Worm (Caenorhabditis elegans) whole organism, young adult: ENCODE measurements around the gene bec-1.

Experiments
- B0336.3 ChIP-seq: fragments of 200-800 bp; sonication (Bioruptor generic); IDR thresholded peaks from 2 replicates; pipeline ENCODE4 v1.3.6; 2022; ENCODE audit warnings: missing genetic modification characterization, missing compliant biosample characterization
- C06A6.2 ChIP-seq: fragments of 200-800 bp; sonication (Bioruptor generic); conservative IDR thresholded peaks from 2 replicates; pipeline ENCODE4 v1.3.6; 2022; ENCODE audit warnings: missing genetic modification characterization, missing compliant biosample characterization
- C17E4.6 ChIP-seq: fragments of 200-800 bp; sonication (Bioruptor generic); IDR thresholded peaks from 2 replicates; pipeline ENCODE4 v1.3.6; 2022; ENCODE audit warnings: missing genetic modification reagents, missing genetic modification characterization, missing compliant biosample characterization
- D2030.7 ChIP-seq: fragments of 200-800 bp; sonication (Bioruptor generic); IDR thresholded peaks from 2 replicates; pipeline ENCODE4 v1.3.6; 2022; ENCODE audit warnings: missing genetic modification reagents, missing genetic modification characterization, missing compliant biosample characterization
- F22D6.2 ChIP-seq: sonication (generic microtip); optimal IDR thresholded peaks from 2 replicates; lab custom pipeline; 2016; ENCODE audit warnings: mild to moderate bottlenecking, missing genetic modification characterization, missing compliant biosample characterization
- F23B12.7 ChIP-seq: sonication (generic microtip); optimal IDR thresholded peaks from 2 replicates; lab custom pipeline; 2017; ENCODE audit warnings: missing genetic modification characterization, mild to moderate bottlenecking, missing compliant biosample characterization, antibody characterized with exemption, moderate library complexity; ENCODE audit not compliant: insufficient read depth
- F33H1.4 ChIP-seq: fragments of 200-800 bp; sonication (Bioruptor generic); IDR thresholded peaks from 2 replicates; pipeline ENCODE4 v1.3.6; 2022; ENCODE audit warnings: missing genetic modification reagents, missing genetic modification characterization, missing compliant biosample characterization
- F49E8.2 ChIP-seq: sonication (generic microtip); optimal IDR thresholded peaks from 3 replicates; lab custom pipeline; 2017; ENCODE audit warnings: missing genetic modification characterization, mild to moderate bottlenecking, missing compliant biosample characterization, antibody characterized with exemption, moderate library complexity; ENCODE audit not compliant: insufficient read depth
- Y53F4B.3 ChIP-seq: fragments of 200-800 bp; sonication (Bioruptor generic); IDR thresholded peaks from 2 replicates; pipeline ENCODE4 v1.3.6; 2022; ENCODE audit warnings: missing genetic modification reagents, missing genetic modification characterization, missing compliant biosample characterization
- Y95B8A.8 ChIP-seq: fragments of 200-800 bp; sonication (Bioruptor generic); IDR thresholded peaks from 2 replicates; pipeline ENCODE4 v1.3.6; 2022; ENCODE audit warnings: missing genetic modification reagents, missing genetic modification characterization, missing compliant biosample characterization
- attf-3 ChIP-seq: fragments of 200-800 bp; sonication (Bioruptor generic); conservative IDR thresholded peaks from 2 replicates; pipeline ENCODE4 v1.3.6; 2022; ENCODE audit warnings: missing genetic modification reagents, missing genetic modification characterization, missing compliant biosample characterization
- attf-6 ChIP-seq: fragments of 200-800 bp; sonication (Bioruptor generic); IDR thresholded peaks from 2 replicates; pipeline ENCODE4 v1.3.6; 2022; ENCODE audit warnings: missing genetic modification reagents, missing genetic modification characterization, missing compliant biosample characterization
- bed-2 ChIP-seq: fragments of 200-800 bp; sonication (Bioruptor generic); IDR thresholded peaks from 2 replicates; pipeline ENCODE4 v1.3.6; 2022; ENCODE audit warnings: missing genetic modification reagents, missing genetic modification characterization, missing compliant biosample characterization
- ceh-27 ChIP-seq: fragments of 200-800 bp; sonication (Bioruptor generic); optimal IDR thresholded peaks from 2 replicates; lab custom pipeline; 2018; ENCODE audit warnings: mild to moderate bottlenecking, missing genetic modification characterization, moderate library complexity, missing compliant biosample characterization
- ceh-58 ChIP-seq: fragments of 200-800 bp; sonication (Bioruptor generic); IDR thresholded peaks from 2 replicates; pipeline ENCODE4 v1.3.6; 2022; ENCODE audit warnings: missing genetic modification characterization, missing compliant biosample characterization
- ceh-91 ChIP-seq: fragments of 200-800 bp; sonication (Bioruptor generic); IDR thresholded peaks from 2 replicates; pipeline ENCODE4 v1.3.6; 2022; ENCODE audit warnings: missing genetic modification reagents, missing genetic modification characterization, missing compliant biosample characterization
- die-1 ChIP-seq: sonication (generic microtip); optimal IDR thresholded peaks from 2 replicates; lab custom pipeline; 2016; ENCODE audit warnings: missing genotype, mild to moderate bottlenecking, missing genetic modification characterization, missing compliant biosample characterization
- dox-1 ChIP-seq: fragments of 200-800 bp; sonication (Bioruptor generic); IDR thresholded peaks from 2 replicates; pipeline ENCODE4 v1.3.6; 2022; ENCODE audit warnings: missing genetic modification reagents, missing genetic modification characterization, missing compliant biosample characterization
- dpl-1 ChIP-seq: fragments of 150-350 bp; optimal IDR thresholded peaks from 2 replicates; lab custom pipeline; 2014; ENCODE audit warnings: missing biosample characterization, missing genetic modification reagents, missing genetic modification characterization
- efl-1 ChIP-seq: fragments of 150-350 bp; optimal IDR thresholded peaks from 2 replicates; lab custom pipeline; 2014; ENCODE audit warnings: missing biosample characterization, missing genetic modification reagents, missing genetic modification characterization
- hmg-1.2 ChIP-seq: fragments of 200-800 bp; sonication (Bioruptor generic); IDR thresholded peaks from 2 replicates; pipeline ENCODE4 v1.3.6; 2022; ENCODE audit warnings: missing genetic modification reagents, missing genetic modification characterization, missing compliant biosample characterization
- hmg-20 ChIP-seq: fragments of 200-800 bp; sonication (Bioruptor generic); IDR thresholded peaks from 2 replicates; pipeline ENCODE4 v1.3.6; 2022; ENCODE audit warnings: missing genetic modification reagents, missing genetic modification characterization, missing compliant biosample characterization
- hrde-1 ChIP-seq: sonication (generic microtip); optimal IDR thresholded peaks from 2 replicates; lab custom pipeline; 2016; ENCODE audit warnings: missing genetic modification characterization, mild to moderate bottlenecking, missing compliant biosample characterization, moderate library complexity, missing genotype, missing genetic modification reagents, borderline replicate concordance
- hsf-1 ChIP-seq: fragments of 200-800 bp; sonication (Bioruptor generic); IDR thresholded peaks from 2 replicates; pipeline ENCODE4 v1.3.6; 2022; ENCODE audit warnings: missing genetic modification reagents, missing genetic modification characterization, missing compliant biosample characterization
- let-526 ChIP-seq: fragments of 200-800 bp; sonication (Bioruptor generic); IDR thresholded peaks from 2 replicates; pipeline ENCODE4 v1.3.6; 2022; ENCODE audit warnings: missing genetic modification reagents, missing genetic modification characterization, missing compliant biosample characterization
- lin-35 ChIP-seq, 3 experiments: fragments of 150-350 bp in 2 of 3; sonication (generic microtip) in 1 of 3; optimal IDR thresholded peaks; 2 replicates each; lab custom pipeline; 2014 to 2018; ENCODE audit warnings: missing biosample characterization in 3 of 3, missing genetic modification characterization in 3 of 3, missing genetic modification reagents in 3 of 3
- lin-54 ChIP-seq: fragments of 200-800 bp; sonication (Bioruptor generic); optimal IDR thresholded peaks from 2 replicates; lab custom pipeline; 2018; ENCODE audit warnings: mild to moderate bottlenecking, missing genetic modification characterization, missing compliant biosample characterization
- lsl-1 ChIP-seq: fragments of 200-800 bp; sonication (Bioruptor generic); optimal IDR thresholded peaks from 2 replicates; lab custom pipeline; 2018; ENCODE audit warnings: mild to moderate bottlenecking, missing genetic modification characterization, moderate library complexity, missing compliant biosample characterization
- madf-6 ChIP-seq: fragments of 200-800 bp; sonication (Bioruptor generic); IDR thresholded peaks from 2 replicates; pipeline ENCODE4 v1.3.6; 2022; ENCODE audit warnings: missing genetic modification reagents, missing genetic modification characterization, missing compliant biosample characterization
- madf-8 ChIP-seq: fragments of 200-800 bp; sonication (Bioruptor generic); conservative IDR thresholded peaks from 2 replicates; pipeline ENCODE4 v1.3.6; 2022; ENCODE audit warnings: missing genetic modification reagents, missing genetic modification characterization, missing compliant biosample characterization
- nfya-2 ChIP-seq: fragments of 200-800 bp; sonication (Bioruptor generic); IDR thresholded peaks from 2 replicates; pipeline ENCODE4 v1.3.6; 2022; ENCODE audit warnings: missing genetic modification reagents, missing genetic modification characterization, missing compliant biosample characterization
- nfyb-1 ChIP-seq: fragments of 200-800 bp; sonication (Bioruptor generic); IDR thresholded peaks from 2 replicates; pipeline ENCODE4 v1.3.6; 2022; ENCODE audit warnings: missing genetic modification reagents, missing genetic modification characterization, missing compliant biosample characterization
- nhr-80 ChIP-seq: sonication (generic microtip); optimal IDR thresholded peaks from 2 replicates; lab custom pipeline; 2016; ENCODE audit warnings: missing genetic modification characterization, missing compliant biosample characterization
- pbrm-1 ChIP-seq: fragments of 200-800 bp; sonication (Bioruptor generic); IDR thresholded peaks from 2 replicates; pipeline ENCODE4 v1.3.6; 2022; ENCODE audit warnings: missing genetic modification reagents, missing genetic modification characterization, missing compliant biosample characterization
- rcor-1 ChIP-seq: fragments of 200-800 bp; sonication (Bioruptor generic); IDR thresholded peaks from 2 replicates; pipeline ENCODE4 v1.3.6; 2022; ENCODE audit warnings: missing genetic modification reagents, missing genetic modification characterization, missing compliant biosample characterization
- rec-8 ChIP-seq, 2 experiments: sonication (generic microtip); optimal IDR thresholded peaks; 2 replicates each; lab custom pipeline; 2016; ENCODE audit warnings: mild to moderate bottlenecking in 2 of 2, missing genetic modification characterization in 2 of 2, missing genetic modification reagents in 2 of 2, missing genotype in 2 of 2, missing biosample characterization in 1 of 2, missing compliant biosample characterization in 1 of 2, moderate library complexity in 1 of 2
- snpc-1.1 ChIP-seq: sonication (generic microtip); optimal IDR thresholded peaks from 2 replicates; lab custom pipeline; 2017; ENCODE audit warnings: missing genetic modification characterization, mild to moderate bottlenecking, missing compliant biosample characterization, antibody characterized with exemption, moderate library complexity, missing genotype, missing genetic modification reagents; ENCODE audit not compliant: insufficient read depth
- snpc-1.3 ChIP-seq: sonication (generic microtip); optimal IDR thresholded peaks from 2 replicates; lab custom pipeline; 2017; ENCODE audit warnings: missing genetic modification characterization, mild to moderate bottlenecking, missing compliant biosample characterization, antibody characterized with exemption, moderate library complexity, missing genotype, missing genetic modification reagents; ENCODE audit not compliant: insufficient read depth
- snpc-4 ChIP-seq, 5 experiments: fragments of 150-350 bp in 1 of 5; sonication (generic microtip) in 4 of 5; optimal IDR thresholded peaks; 2 replicates each; lab custom pipeline; 2014 to 2018; ENCODE audit warnings: missing genetic modification characterization in 5 of 5, missing biosample characterization in 3 of 5, antibody characterized with exemption in 2 of 5, mild to moderate bottlenecking in 2 of 5, missing compliant biosample characterization in 2 of 5, missing genotype in 2 of 5, moderate library complexity in 2 of 5, missing genetic modification reagents in 1 of 5
- somi-1 ChIP-seq: fragments of 200-800 bp; sonication (Bioruptor generic); optimal IDR thresholded peaks from 2 replicates; lab custom pipeline; 2018; ENCODE audit warnings: mild to moderate bottlenecking, missing genetic modification characterization, missing compliant biosample characterization
- tbp1 ChIP-seq: fragments of 200-800 bp; sonication (Bioruptor generic); optimal IDR thresholded peaks from 2 replicates; lab custom pipeline; 2018; ENCODE audit warnings: mild to moderate bottlenecking, missing genetic modification characterization, missing compliant biosample characterization
- tbx-9 ChIP-seq: sonication (generic microtip); optimal IDR thresholded peaks from 2 replicates; lab custom pipeline; 2016; ENCODE audit warnings: borderline replicate concordance, missing genetic modification characterization, inconsistent platforms, missing compliant biosample characterization
- tlf-1 ChIP-seq: fragments of 200-800 bp; sonication (Bioruptor generic); optimal IDR thresholded peaks from 2 replicates; lab custom pipeline; 2018; ENCODE audit warnings: mild to moderate bottlenecking, missing genetic modification characterization, missing compliant biosample characterization
- unc-130 ChIP-seq: sonication (generic microtip); optimal IDR thresholded peaks from 2 replicates; lab custom pipeline; 2016; ENCODE audit warnings: missing genetic modification reagents, missing genetic modification characterization, missing compliant biosample characterization
- xnd-1 ChIP-seq: sonication (generic microtip); optimal IDR thresholded peaks from 2 replicates; lab custom pipeline; 2016; ENCODE audit warnings: missing genotype, missing genetic modification reagents, missing genetic modification characterization, missing compliant biosample characterization

Gene bec-1

DNA sequence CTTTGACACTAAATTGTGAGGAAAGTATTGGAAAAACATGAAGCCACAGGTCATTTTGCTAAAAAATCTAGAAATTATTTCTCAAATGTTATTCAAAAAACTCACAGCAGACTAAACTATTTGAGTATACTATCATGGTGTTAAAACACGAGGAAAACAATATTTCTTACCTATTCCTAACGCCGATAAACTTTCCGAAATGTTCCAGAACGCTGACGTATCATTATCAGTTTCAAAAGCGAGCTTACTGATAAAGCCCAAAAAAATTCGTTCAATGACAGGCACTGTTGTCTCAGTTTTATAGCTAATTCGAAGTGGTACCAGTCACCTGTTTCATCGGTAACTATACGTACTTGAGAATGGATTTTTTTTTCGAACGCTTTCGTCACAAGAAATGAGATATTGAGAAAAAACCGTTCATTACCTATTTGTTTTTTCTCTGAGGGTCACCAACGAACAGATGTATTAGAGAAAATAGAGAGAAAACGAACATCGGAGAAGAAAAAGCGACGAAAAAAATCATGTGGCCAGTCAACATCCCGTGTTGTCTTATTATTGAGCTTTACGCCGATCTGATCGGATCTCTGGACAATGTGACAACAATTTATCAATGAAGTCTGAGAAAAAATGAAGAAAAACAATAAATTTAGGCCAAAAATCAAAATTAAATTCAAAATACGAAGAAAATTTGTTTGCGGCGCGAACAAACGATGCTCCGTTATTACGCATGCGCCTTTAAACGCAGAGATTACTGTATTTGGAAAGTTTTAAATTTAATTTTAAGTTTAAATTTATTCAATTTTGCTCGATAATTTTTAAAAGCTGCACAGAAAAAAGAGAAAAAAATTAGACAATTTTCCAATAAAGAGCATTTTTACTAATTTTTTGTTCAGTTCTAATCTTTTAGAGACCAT lies 2.1 kb upstream of the bec-1 start:
- TF ChIP-seq tbp1 (GFP tag; lab: Kevin White, UChicago) (peak; percentile 57), hmg-1.2 (peak; percentile 32; the same call in 1 of the 2 replicates), attf-3 (GFP tag; lab: Robert Waterston, UW) (peak; percentile 92), hsf-1 (peak; percentile 5; the same call in 1 of the 2 replicates), rcor-1 (GFP tag; lab: Robert Waterston, UW) (no peak), madf-6 (peak; percentile 89), dpl-1 (GFP tag; lab: Kevin White, UChicago) (peak; percentile 73), efl-1 (GFP tag; lab: Kevin White, UChicago) (peak; percentile 76), somi-1 (GFP tag; lab: Kevin White, UChicago) (peak; percentile 48), xnd-1 (peak; percentile 74), lin-35 (GFP tag; optimal IDR thresholded peaks at IDR 0.05; lab: Kevin White, UChicago) (peak in 1 of 3 experiments; percentile 9), tlf-1 (GFP tag; lab: Kevin White, UChicago) (no peak), snpc-4 (GFP tag; optimal IDR thresholded peaks at IDR 0.05; lab: Kevin White, UChicago) (peak; percentile 70), snpc-4 (tag; optimal IDR thresholded peaks at IDR 0.05; lab: Kevin White, UChicago) (peak in 3 of 4 experiments; percentile 87 to 92 (median 90)), ceh-91 (peak; percentile 42; the same call in 1 of the 2 replicates), Y95B8A.8 (GFP tag; lab: Robert Waterston, UW) (no peak), ceh-27 (GFP tag; lab: Kevin White, UChicago) (peak; percentile 37), B0336.3 (GFP tag; lab: Robert Waterston, UW) (no peak), attf-6 (GFP tag; lab: Robert Waterston, UW) (no peak), F33H1.4 (GFP tag; lab: Robert Waterston, UW) (peak; percentile 34; the same call in 1 of the 2 replicates), let-526 (GFP tag; lab: Robert Waterston, UW) (no peak), madf-8 (peak; percentile 71), F22D6.2 (no peak), dox-1 (GFP tag; lab: Robert Waterston, UW) (peak; percentile 30; the same call in 1 of the 2 replicates), lin-54 (peak; percentile 73), rec-8 (tag; optimal IDR thresholded peaks at IDR 0.05; lab: Kevin White, UChicago) (no peak), nhr-80 (tag; lab: Kevin White, UChicago) (peak; percentile 19), D2030.7 (GFP tag; lab: Robert Waterston, UW) (peak; percentile 78), lsl-1 (GFP tag; lab: Kevin White, UChicago) (peak; percentile 87), pbrm-1 (0 out of 2 replicates have a peak, but pooled peaks have one; percentile 20), C06A6.2 (GFP tag; lab: Robert Waterston, UW) (no peak), snpc-1.3 (tag; lab: Kevin White, UChicago) (peak; percentile 47), nfyb-1 (GFP tag; lab: Robert Waterston, UW) (0 out of 2 replicates have a peak, but pooled peaks have one; percentile 22), snpc-1.1 (tag; lab: Kevin White, UChicago) (peak; percentile 12), hrde-1 (no peak)

DNA sequence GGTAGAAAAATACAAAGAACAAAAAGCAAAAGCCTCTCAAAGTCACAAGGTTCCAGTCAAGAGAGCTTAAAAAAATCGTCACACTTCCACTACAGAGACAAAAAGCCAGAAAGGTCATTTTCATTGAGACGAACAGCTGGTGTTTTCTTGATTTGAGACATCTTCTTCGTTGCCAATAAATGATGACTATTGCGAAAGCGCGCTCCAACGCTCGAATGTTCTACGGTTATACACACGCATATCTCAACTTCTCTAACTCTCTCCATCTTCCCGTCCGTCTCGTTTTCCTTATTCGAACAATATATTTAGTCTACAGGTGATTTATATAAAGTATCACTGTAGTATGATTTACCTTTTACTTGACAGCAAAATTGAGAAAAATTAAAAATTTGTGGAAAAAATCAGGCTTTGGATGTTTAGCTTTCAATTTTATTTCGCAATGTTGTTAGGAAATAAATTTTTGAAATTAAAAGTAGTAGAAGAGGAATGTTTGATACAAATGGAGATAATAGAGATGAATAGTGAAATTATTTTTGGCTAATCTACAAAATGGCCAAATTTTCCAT lies 1.2 kb upstream of the bec-1 start:
- TF ChIP-seq C17E4.6 (GFP tag; lab: Robert Waterston, UW) = no peak
- TF ChIP-seq ceh-58 (GFP tag; lab: Robert Waterston, UW) = no peak
- TF ChIP-seq F49E8.2 (tag; lab: Kevin White, UChicago) = no peak
- TF ChIP-seq nfya-2 = no peak
- TF ChIP-seq die-1 (tag; lab: Kevin White, UChicago) = no peak
- TF ChIP-seq bed-2 = no peak
- no peak for TF ChIP-seq hrde-1
- no peak for TF ChIP-seq unc-130 (GFP tag; lab: Kevin White, UChicago)
- TF ChIP-seq hmg-20 = no peak
- no peak for TF ChIP-seq F23B12.7 (tag; lab: Kevin White, UChicago)
- no peak for TF ChIP-seq tbx-9 (tag; lab: Kevin White, UChicago)
- TF ChIP-seq Y53F4B.3 = no peak
